Worm (Caenorhabditis elegans): ENCODE measurements around the gene nfi-1.

- no peak for TF ChIP-seq ztf-23 (GFP tag; IDR thresholded peaks at IDR 0.05)
- TF ChIP-seq klf-2 (GFP tag; conservative IDR thresholded peaks at IDR 0.05), result no peak
- TF ChIP-seq ref-1 (GFP tag; conservative IDR thresholded peaks at IDR 0.05), result no peak
- TF ChIP-seq med-1 (GFP tag; optimal IDR thresholded peaks at IDR 0.05; ENCODE audit: insufficient read depth), result no peak
- TF ChIP-seq cog-1 (tag; optimal IDR thresholded peaks at IDR 0.05), result no peak
- no peak for TF ChIP-seq tab-1 (GFP tag; IDR thresholded peaks at IDR 0.05)
These were observed 38.6 kb upstream of the nfi-1 start, which contains the start of gene srab-14 for ce11 chrII:7499390-7499789.
